Fruit fly (Drosophila melanogaster) whole organism, larva: ENCODE measurements around the gene Pex3.

Experiments
- noc ChIP-seq: fragments of 200-800 bp; sonication (Bioruptor generic); optimal IDR thresholded peaks from 3 replicates; lab custom pipeline; 2019; ENCODE audit warnings: missing biosample characterization, mild to moderate bottlenecking, missing genetic modification characterization, moderate library complexity

Gene Pex3

dm6 chr3L:15107158-15107775 lies 36.9 kb upstream of the Pex3 start:
- no peak for TF ChIP-seq noc

dm6 chr3L:15107776-15108379 lies 36.3 kb upstream of the Pex3 start:
- peak; percentile 13 for TF ChIP-seq noc

dm6 chr3L:15108524-15108923 lies 35.6 kb upstream of the Pex3 start:
- TF ChIP-seq noc, result no peak

dm6 chr3L:15108948-15109347 lies 35.2 kb upstream of the Pex3 start:
- no peak for TF ChIP-seq noc

- no peak for TF ChIP-seq noc
Observed at dm6 chr3L:15113257-15113656, 30.9 kb upstream of the Pex3 start, which contains the start of gene CG13458. Gene CG13458, plus strand, starts transcription at chr3L:15113557.

- TF ChIP-seq noc, result no peak
Observed at dm6 chr3L:15116536-15116935, 27.6 kb upstream of the Pex3 start, which contains the start of gene Cep135. Gene Cep135, plus strand, starts transcription at chr3L:15116737.

dm6 chr3L:15121272-15121671 lies 22.9 kb upstream of the Pex3 start, which contains the start of gene CG32847:
Gene CG32847, plus strand, starts transcription at chr3L:15121572.
- TF ChIP-seq noc, result no peak

dm6 chr3L:15123736-15124135 lies 20.4 kb upstream of the Pex3 start:
- no peak for TF ChIP-seq noc

dm6 chr3L:15125077-15125652 lies 19.0 kb upstream of the Pex3 start, which contains the start of gene CG16959:
Gene CG16959, minus strand, starts transcription at chr3L:15125321.
- TF ChIP-seq noc, result peak; percentile 9

- no peak for TF ChIP-seq noc
Observed at dm6 chr3L:15125717-15126116, 18.4 kb upstream of the Pex3 start.

- no peak for TF ChIP-seq noc
Observed at dm6 chr3L:15131278-15131677, 12.9 kb upstream of the Pex3 start, which contains the start of gene CG13457. Gene CG13457, minus strand, starts transcription at chr3L:15131378.

- TF ChIP-seq noc, result peak; percentile 94
Observed at dm6 chr3L:15136659-15137572, 7.2 kb upstream of the Pex3 start, which contains the start of gene CG12316. Gene CG12316, minus strand, starts transcription at chr3L:15136934.

- TF ChIP-seq noc, result no peak
Observed at dm6 chr3L:15137790-15138189, 6.4 kb upstream of the Pex3 start.

dm6 chr3L:15140268-15140957 lies 3.7 kb upstream of the Pex3 start:
- TF ChIP-seq noc, result no peak

dm6 chr3L:15141118-15142003 lies 2.8 kb upstream of the Pex3 start:
- TF ChIP-seq noc, result no peak
